Fruit fly (Drosophila melanogaster) whole organism, embryonic: ENCODE results near the gene cry.
A peak's percentile ranks its signal among the peaks of the same experiment; 100 is the strongest.

Source experiments
- CG1647 ChIP-seq: fragments of 200-800 bp; sonication (Bioruptor generic); optimal IDR thresholded peaks from 3 replicates; lab custom pipeline; 2016; ENCODE audit warnings: missing biosample characterization, missing genetic modification characterization
- CG31224 ChIP-seq: fragments of 200-800 bp; sonication (Bioruptor generic); IDR thresholded peaks from 2 replicates; pipeline ENCODE4 v1.3.6; 2022; ENCODE audit warnings: missing biosample characterization, missing genetic modification characterization
- CG8478 ChIP-seq: fragments of >200 bp; optimal IDR thresholded peaks from 2 replicates; lab custom pipeline; 2018
- HLHmδ ChIP-seq: fragments of 200-800 bp; sonication (Bioruptor generic); optimal IDR thresholded peaks from 2 replicates; lab custom pipeline; 2018; ENCODE audit warnings: missing biosample characterization, mild to moderate bottlenecking, missing genetic modification characterization, moderate library complexity
- Kr ChIP-seq: fragments of 200-800 bp; sonication (Bioruptor generic); optimal IDR thresholded peaks from 2 replicates; lab custom pipeline; 2017; ENCODE audit warnings: missing biosample characterization, mild to moderate bottlenecking, missing genetic modification characterization
- Mad ChIP-seq: fragments of 200-800 bp; sonication (Bioruptor generic); optimal IDR thresholded peaks from 2 replicates; lab custom pipeline; 2016; ENCODE audit warnings: missing biosample characterization, missing genetic modification characterization
- Nf-YC ChIP-seq: fragments of 200-800 bp; optimal IDR thresholded peaks from 3 replicates; lab custom pipeline; 2019; ENCODE audit warnings: missing biosample characterization, mild to moderate bottlenecking, missing genetic modification characterization, moderate library complexity
- Stat92E ChIP-seq, 3 experiments: fragments of >200 bp in 2 of 3; fragments of 200-800 bp in 1 of 3; sonication (Bioruptor generic) in 1 of 3; optimal IDR thresholded peaks; 2 replicates each; lab custom pipeline; 2017 to 2019; ENCODE audit warnings: missing biosample characterization in 3 of 3, missing genetic modification characterization in 3 of 3, mild to moderate bottlenecking in 1 of 3, moderate library complexity in 1 of 3
- cwo ChIP-seq: fragments of 200-800 bp; sonication (Bioruptor generic); optimal IDR thresholded peaks from 3 replicates; lab custom pipeline; 2017; ENCODE audit warnings: missing biosample characterization, missing genetic modification characterization, mild to moderate bottlenecking, moderate library complexity, missing genetic modification reagents
- exex ChIP-seq: fragments of 200-800 bp; sonication (Bioruptor generic); optimal IDR thresholded peaks from 4 replicates; lab custom pipeline; 2018; ENCODE audit warnings: missing biosample characterization, mild to moderate bottlenecking, missing genetic modification characterization, moderate library complexity

DNA sequence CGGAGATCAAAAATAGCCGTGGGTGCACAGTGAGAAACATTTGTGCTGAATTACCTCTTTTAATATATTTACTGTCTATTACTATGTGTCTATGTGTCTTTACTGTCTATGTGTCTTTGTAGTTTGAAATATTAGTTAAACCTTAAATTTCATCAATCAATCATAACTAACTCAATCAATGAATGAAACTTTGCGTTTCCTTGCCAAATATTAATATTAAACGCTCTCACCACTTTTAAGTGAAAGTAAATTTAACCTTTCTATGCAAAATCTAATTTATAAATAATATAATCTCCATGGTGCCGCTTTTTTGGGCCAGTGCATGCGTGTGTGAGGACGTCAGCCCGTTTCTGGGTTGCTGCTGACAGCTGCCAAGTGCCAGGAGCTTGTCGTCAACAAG lies 30.7 kb upstream of the cry start:
- no peak for TF ChIP-seq HLHmδ (GFP tag; lab: Kevin White, UChicago)
- no peak for TF ChIP-seq Nf-YC
- no peak for TF ChIP-seq exex (tag; lab: Kevin White, UChicago)
- no peak for TF ChIP-seq CG31224 (GFP tag; lab: Robert Waterston, UW)
- TF ChIP-seq CG8478: no peak
- TF ChIP-seq cwo (GFP tag; lab: Kevin White, UChicago): no peak
- no peak for TF ChIP-seq Kr (GFP tag; lab: Kevin White, UChicago)
- TF ChIP-seq Stat92E (GFP tag; optimal IDR thresholded peaks at IDR 0.05; lab: Kevin White, UChicago): no peak
- no peak for TF ChIP-seq CG1647 (GFP tag; lab: Kevin White, UChicago)
- peak; percentile 8 for TF ChIP-seq Mad (GFP tag; lab: Kevin White, UChicago)
